Fruit fly (Drosophila melanogaster) whole organism, embryonic: ENCODE results near the gene NimB5.
A peak's percentile ranks its signal among the peaks of the same experiment; 100 is the strongest.

ENCODE experiments used
- Ada2b ChIP-seq: fragments of 200-800 bp; sonication (Bioruptor generic); IDR thresholded peaks from 2 replicates; pipeline ENCODE4 v1.3.6; 2022; ENCODE audit warnings: missing biosample characterization, missing genetic modification characterization
- Bdp1 ChIP-seq: fragments of 200-800 bp; sonication (Bioruptor generic); optimal IDR thresholded peaks from 3 replicates; lab custom pipeline; 2016; ENCODE audit warnings: missing biosample characterization, missing genetic modification characterization
- CG10147 ChIP-seq: fragments of 200-800 bp; sonication (Bioruptor generic); optimal IDR thresholded peaks from 2 replicates; lab custom pipeline; 2019; ENCODE audit warnings: missing biosample characterization, mild to moderate bottlenecking, missing genetic modification characterization, moderate library complexity
- CG12744 ChIP-seq: fragments of 200-800 bp; sonication (Bioruptor generic); optimal IDR thresholded peaks from 2 replicates; lab custom pipeline; 2016; ENCODE audit warnings: missing biosample characterization, missing genetic modification characterization
- CG12769 ChIP-seq: fragments of 200-800 bp; sonication (Bioruptor generic); optimal IDR thresholded peaks from 2 replicates; lab custom pipeline; 2019; ENCODE audit warnings: missing biosample characterization, mild to moderate bottlenecking, missing genetic modification characterization, moderate library complexity
- CG13775 ChIP-seq: fragments of 200-800 bp; sonication (Bioruptor generic); optimal IDR thresholded peaks from 3 replicates; lab custom pipeline; 2017; ENCODE audit warnings: missing biosample characterization, mild to moderate bottlenecking, missing genetic modification characterization
- CG15011 ChIP-seq: fragments of 200-800 bp; sonication (Bioruptor generic); optimal IDR thresholded peaks from 3 replicates; lab custom pipeline; 2018; ENCODE audit warnings: missing biosample characterization, mild to moderate bottlenecking, missing genetic modification characterization
- CG1603 ChIP-seq: fragments of 200-800 bp; sonication (Bioruptor generic); optimal IDR thresholded peaks from 2 replicates; lab custom pipeline; 2019; ENCODE audit warnings: missing biosample characterization, mild to moderate bottlenecking, missing genetic modification characterization, moderate library complexity
- CG16779 ChIP-seq: fragments of 200-800 bp; sonication (Bioruptor generic); IDR thresholded peaks from 2 replicates; pipeline ENCODE4 v1.3.6; 2022; ENCODE audit warnings: missing biosample characterization, missing genetic modification characterization
- CG17612 ChIP-seq: fragments of 200-800 bp; sonication (Bioruptor generic); IDR thresholded peaks from 2 replicates; pipeline ENCODE4 v1.3.6; 2022; ENCODE audit warnings: missing biosample characterization, missing genetic modification characterization
- CG17829 ChIP-seq: fragments of 200-800 bp; optimal IDR thresholded peaks from 2 replicates; lab custom pipeline; 2019; ENCODE audit warnings: missing biosample characterization, mild to moderate bottlenecking, missing genetic modification characterization, moderate library complexity
- CG18619 ChIP-seq: fragments of 200-800 bp; sonication (Bioruptor generic); optimal IDR thresholded peaks from 3 replicates; lab custom pipeline; 2017; ENCODE audit warnings: missing biosample characterization, mild to moderate bottlenecking, missing genetic modification characterization
- CG3163 ChIP-seq: fragments of 200-800 bp; sonication (Bioruptor generic); optimal IDR thresholded peaks from 3 replicates; lab custom pipeline; 2016; ENCODE audit warnings: missing biosample characterization, missing genetic modification characterization
- CG32532 ChIP-seq: fragments of 200-800 bp; sonication (Bioruptor generic); IDR thresholded peaks from 2 replicates; pipeline ENCODE4 v1.3.6; 2022; ENCODE audit warnings: missing biosample characterization, missing genetic modification characterization
- CG4360 ChIP-seq: fragments of 200-800 bp; sonication (Bioruptor generic); IDR thresholded peaks from 2 replicates; pipeline ENCODE4 v1.3.6; 2022; ENCODE audit warnings: missing biosample characterization, missing genetic modification characterization
- CG6175 ChIP-seq: fragments of 200-800 bp; sonication (Bioruptor generic); IDR thresholded peaks from 3 replicates; pipeline ENCODE4 v1.3.6; 2022; ENCODE audit warnings: missing biosample characterization, missing genetic modification characterization
- CG6683 ChIP-seq: fragments of 200-800 bp; sonication (Bioruptor generic); optimal IDR thresholded peaks from 2 replicates; lab custom pipeline; 2017; ENCODE audit warnings: missing biosample characterization, mild to moderate bottlenecking, missing genetic modification characterization, missing genetic modification reagents
- Elba2 ChIP-seq: fragments of 200-800 bp; sonication (Bioruptor generic); optimal IDR thresholded peaks from 3 replicates; lab custom pipeline; 2016; ENCODE audit warnings: missing biosample characterization, missing genetic modification characterization
- Ets97D ChIP-seq: fragments of 200-800 bp; sonication (Bioruptor generic); optimal IDR thresholded peaks from 3 replicates; lab custom pipeline; 2016; ENCODE audit warnings: missing biosample characterization, missing genetic modification characterization
- Optix ChIP-seq: fragments of 200-800 bp; sonication (Bioruptor generic); IDR thresholded peaks from 3 replicates; pipeline ENCODE4 v1.3.6; 2022; ENCODE audit warnings: missing biosample characterization, missing genetic modification characterization
- Side ChIP-seq: fragments of 200-800 bp; sonication (Bioruptor generic); optimal IDR thresholded peaks from 2 replicates; lab custom pipeline; 2016; ENCODE audit warnings: missing biosample characterization, missing genetic modification characterization
- Sry-β ChIP-seq: fragments of 200-800 bp; sonication (Bioruptor generic); optimal IDR thresholded peaks from 2 replicates; lab custom pipeline; 2018; ENCODE audit warnings: missing biosample characterization, mild to moderate bottlenecking, missing genetic modification characterization, moderate library complexity
- Usf ChIP-seq: fragments of 200-800 bp; sonication (Bioruptor generic); optimal IDR thresholded peaks from 2 replicates; lab custom pipeline; 2017; ENCODE audit warnings: missing genotype, missing biosample characterization, missing genetic modification characterization
- Xrp1 ChIP-seq: fragments of 200-800 bp; sonication (Bioruptor generic); IDR thresholded peaks from 2 replicates; pipeline ENCODE4 v1.3.6; 2022; ENCODE audit warnings: missing biosample characterization, missing genetic modification characterization
- YL-1 ChIP-seq: fragments of 200-800 bp; sonication (Bioruptor generic); optimal IDR thresholded peaks from 3 replicates; lab custom pipeline; 2017; ENCODE audit warnings: missing biosample characterization, mild to moderate bottlenecking, missing genetic modification characterization
- bbx ChIP-seq: fragments of 200-800 bp; sonication (Bioruptor generic); IDR thresholded peaks from 2 replicates; pipeline ENCODE4 v1.3.6; 2022; ENCODE audit warnings: missing biosample characterization, missing genetic modification characterization; ENCODE audit not compliant: partially characterized antibody
- bcd ChIP-seq: fragments of 200-800 bp; sonication (Bioruptor generic); optimal IDR thresholded peaks from 2 replicates; lab custom pipeline; 2017; ENCODE audit warnings: missing biosample characterization, mild to moderate bottlenecking, missing genetic modification characterization
- br ChIP-seq: fragments of >200 bp; optimal IDR thresholded peaks from 2 replicates; lab custom pipeline; 2017
- btn ChIP-seq: fragments of 200-800 bp; sonication (Bioruptor generic); optimal IDR thresholded peaks from 2 replicates; lab custom pipeline; 2016; ENCODE audit warnings: missing biosample characterization, missing genetic modification characterization
- caup ChIP-seq: fragments of 200-800 bp; sonication (Bioruptor generic); optimal IDR thresholded peaks from 3 replicates; lab custom pipeline; 2017; ENCODE audit warnings: missing biosample characterization, mild to moderate bottlenecking, missing genetic modification characterization, moderate library complexity; ENCODE audit not compliant: severe bottlenecking
- ci ChIP-seq: fragments of 200-800 bp; sonication (Bioruptor generic); IDR thresholded peaks from 3 replicates; pipeline ENCODE4 v1.3.6; 2022; ENCODE audit warnings: missing biosample characterization, missing genetic modification characterization
- crol ChIP-seq: fragments of 200-800 bp; sonication (Bioruptor generic); IDR thresholded peaks from 2 replicates; pipeline ENCODE4 v1.3.6; 2022; ENCODE audit warnings: missing biosample characterization, missing genetic modification characterization
- danr ChIP-seq: fragments of 200-800 bp; sonication (Bioruptor generic); IDR thresholded peaks from 2 replicates; pipeline ENCODE4 v1.3.6; 2022; ENCODE audit warnings: missing biosample characterization, missing genetic modification characterization
- dati ChIP-seq: fragments of 200-800 bp; sonication (Bioruptor generic); IDR thresholded peaks from 2 replicates; pipeline ENCODE4 v1.3.6; 2022; ENCODE audit warnings: missing biosample characterization, missing genetic modification characterization
- dm ChIP-seq: fragments of 200-800 bp; sonication (Bioruptor generic); optimal IDR thresholded peaks from 3 replicates; lab custom pipeline; 2016; ENCODE audit warnings: missing biosample characterization, missing genetic modification characterization
- grau ChIP-seq: fragments of 200-800 bp; optimal IDR thresholded peaks from 3 replicates; lab custom pipeline; 2019; ENCODE audit warnings: missing biosample characterization, mild to moderate bottlenecking, missing genetic modification characterization, moderate library complexity
- gt ChIP-seq: fragments of 200-800 bp; sonication (Bioruptor generic); IDR thresholded peaks from 2 replicates; pipeline ENCODE4 v1.3.6; 2022; ENCODE audit warnings: missing biosample characterization, missing genetic modification characterization
- h ChIP-seq: fragments of >200 bp; optimal IDR thresholded peaks from 2 replicates; lab custom pipeline; 2017
- hth ChIP-seq: fragments of >200 bp; optimal IDR thresholded peaks from 2 replicates; lab custom pipeline; 2017; ENCODE audit warnings: inconsistent platforms
- mirr ChIP-seq: fragments of 200-800 bp; sonication (Bioruptor generic); optimal IDR thresholded peaks from 3 replicates; lab custom pipeline; 2018; ENCODE audit warnings: missing biosample characterization, mild to moderate bottlenecking, missing genetic modification characterization
- mld ChIP-seq: fragments of 200-800 bp; sonication (Bioruptor generic); IDR thresholded peaks from 3 replicates; pipeline ENCODE4 v1.3.6; 2022; ENCODE audit warnings: missing biosample characterization, missing genetic modification characterization; ENCODE audit not compliant: partially characterized antibody
- nom ChIP-seq: fragments of 200-800 bp; sonication (Bioruptor generic); optimal IDR thresholded peaks from 2 replicates; lab custom pipeline; 2017; ENCODE audit warnings: missing biosample characterization, missing genetic modification characterization, mild to moderate bottlenecking, moderate library complexity, missing genetic modification reagents
- p53 ChIP-seq: fragments of 200-800 bp; sonication (Bioruptor generic); optimal IDR thresholded peaks from 2 replicates; lab custom pipeline; 2016; ENCODE audit warnings: missing biosample characterization, missing genetic modification characterization
- phol ChIP-seq: fragments of 200-800 bp; sonication (Bioruptor generic); optimal IDR thresholded peaks from 3 replicates; lab custom pipeline; 2018; ENCODE audit warnings: missing biosample characterization, mild to moderate bottlenecking, missing genetic modification characterization, moderate library complexity
- prd ChIP-seq, 3 experiments: fragments of >200 bp in 2 of 3; fragments of 200-800 bp in 1 of 3; sonication (Bioruptor generic) in 1 of 3; optimal IDR thresholded peaks in 2 of 3; IDR thresholded peaks in 1 of 3; 2 replicates in 2 of 3; 3 replicates in 1 of 3; pipeline versions ENCODE4 v1.3.6 to Lab custom; 2017 to 2022; ENCODE audit warnings: missing biosample characterization in 1 of 3, missing genetic modification characterization in 1 of 3
- pros ChIP-seq: fragments of 200-800 bp; sonication (Bioruptor generic); optimal IDR thresholded peaks from 3 replicates; lab custom pipeline; 2019; ENCODE audit warnings: missing biosample characterization, mild to moderate bottlenecking, missing genetic modification characterization, moderate library complexity
- sens ChIP-seq: fragments of 200-800 bp; sonication (Bioruptor generic); peaks from one replicate; lab custom pipeline; 2016; ENCODE audit warnings: missing biosample characterization, missing genetic modification characterization
- stc ChIP-seq: fragments of 200-800 bp; sonication (Bioruptor generic); IDR thresholded peaks from 2 replicates; pipeline ENCODE4 v1.3.6; 2022; ENCODE audit warnings: missing biosample characterization, missing genetic modification characterization
- tgo ChIP-seq: fragments of 200-800 bp; sonication (Bioruptor generic); IDR thresholded peaks from 3 replicates; pipeline ENCODE4 v1.3.6; 2022; ENCODE audit warnings: missing biosample characterization, missing genetic modification characterization
- tup ChIP-seq: fragments of 200-800 bp; sonication (Bioruptor generic); optimal IDR thresholded peaks from 2 replicates; lab custom pipeline; 2016; ENCODE audit warnings: missing biosample characterization, mild to moderate bottlenecking, missing genetic modification characterization, moderate library complexity

Gene NimB5

dm6 chr2L:14020875-14021643 is 51.1 kb downstream of the NimB5 start (continued):
- TF ChIP-seq mirr (GFP tag; lab: Kevin White, UChicago) (no peak), Side (GFP tag; lab: Kevin White, UChicago) (peak; percentile 2), danr (GFP tag; lab: Robert Waterston, UW) (0 out of 2 replicates have a peak, but pooled peaks have one; percentile 28), CG6175 (GFP tag; lab: Robert Waterston, UW) (0 out of 3 replicates have a peak, but pooled peaks have one; percentile 17), sens (GFP tag; lab: Kevin White, UChicago) (peak; percentile 94), pros (GFP tag; lab: Kevin White, UChicago) (no peak), ci (GFP tag; lab: Robert Waterston, UW) (peak; percentile 80), Optix (no peak), br (lab: Kevin White, UChicago) (no peak), CG17829 (tag; lab: Kevin White, UChicago) (peak; percentile 52), dati (GFP tag; lab: Robert Waterston, UW) (0 out of 2 replicates have a peak, but pooled peaks have one; percentile 42), prd (optimal IDR thresholded peaks at IDR 0.05; lab: Kevin White, UChicago) (no peak), prd (GFP tag; IDR thresholded peaks at IDR 0.05; lab: Robert Waterston, UW) (peak; percentile 68; the same call in 2 of the 3 replicates), CG12744 (GFP tag; lab: Kevin White, UChicago) (no peak), Bdp1 (GFP tag; lab: Kevin White, UChicago) (no peak), p53 (GFP tag; lab: Kevin White, UChicago) (no peak), CG4360 (GFP tag; lab: Robert Waterston, UW) (no peak), crol (GFP tag; lab: Robert Waterston, UW) (no peak), nom (GFP tag; lab: Kevin White, UChicago) (no peak), stc (GFP tag; lab: Robert Waterston, UW) (peak; percentile 60), CG3163 (GFP tag; lab: Kevin White, UChicago) (no peak), btn (GFP tag; lab: Kevin White, UChicago) (no peak), hth (lab: Kevin White, UChicago) (no peak), tgo (GFP tag; lab: Robert Waterston, UW) (peak; percentile 59), CG17612 (GFP tag; lab: Robert Waterston, UW) (no peak), CG15011 (GFP tag; lab: Kevin White, UChicago) (no peak), CG6683 (no peak), dm (GFP tag; lab: Kevin White, UChicago) (no peak), mld (GFP tag; lab: Robert Waterston, UW) (no peak), CG10147 (GFP tag; lab: Kevin White, UChicago) (peak; percentile 71), gt (peak; percentile 53; the same call in 1 of the 2 replicates), YL-1 (no peak), CG1603 (tag; lab: Kevin White, UChicago) (peak; percentile 90), Elba2 (GFP tag; lab: Kevin White, UChicago) (no peak), bbx (GFP tag; lab: Robert Waterston, UW) (no peak), Sry-β (GFP tag; lab: Kevin White, UChicago) (no peak), CG13775 (GFP tag; lab: Kevin White, UChicago) (peak; percentile 56), Xrp1 (peak; percentile 82), Usf (GFP tag; lab: Kevin White, UChicago) (peak; percentile 14), tup (GFP tag; lab: Kevin White, UChicago) (no peak), CG18619 (peak; percentile 74), CG16779 (no peak), h (no peak), bcd (GFP tag; lab: Kevin White, UChicago) (peak; percentile 52), CG32532 (GFP tag; lab: Robert Waterston, UW) (peak; percentile 62), Ets97D (GFP tag; lab: Kevin White, UChicago) (peak; percentile 2), caup (GFP tag; lab: Kevin White, UChicago) (peak; percentile 21), Ada2b (GFP tag; lab: Robert Waterston, UW) (peak; percentile 36; the same call in 1 of the 2 replicates), phol (peak; percentile 79), CG12769 (tag; lab: Kevin White, UChicago) (peak; percentile 88), grau (peak; percentile 79)
